Worm (Caenorhabditis elegans): ENCODE measurements around the gene ztf-7.

ce11 chrV:9767941-9768340, 21.6 kb downstream of the ztf-7 start:
- TF ChIP-seq cog-1 (tag; optimal IDR thresholded peaks at IDR 0.05) (no peak), ztf-23 (GFP tag; IDR thresholded peaks at IDR 0.05) (no peak), flt-1 (GFP tag; IDR thresholded peaks at IDR 0.05) (no peak), med-1 (GFP tag; optimal IDR thresholded peaks at IDR 0.05; ENCODE audit: insufficient read depth) (no peak)

Measured in whole organism, midembryonic.